Worm (Caenorhabditis elegans): ENCODE measurements around the gene ZC395.5.

DNA sequence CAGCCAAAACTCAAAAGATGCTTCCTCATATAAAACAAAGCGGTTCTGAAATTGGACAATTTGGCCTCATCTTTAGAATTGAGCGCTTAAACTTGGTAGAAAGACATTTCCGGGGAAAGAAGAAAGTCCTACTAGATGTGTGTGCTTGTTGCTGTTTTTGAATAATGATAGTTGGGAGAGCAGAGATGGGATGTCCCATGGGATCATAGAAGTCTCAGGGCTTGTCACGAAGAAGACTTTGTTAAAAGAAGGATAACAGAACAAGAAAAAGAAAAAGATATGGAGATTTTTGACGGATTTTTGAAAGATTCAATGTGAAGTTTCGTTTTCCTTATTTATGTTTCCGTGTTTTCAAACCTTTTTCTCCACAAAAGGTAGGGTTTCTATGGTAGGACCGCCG is 49.0 kb upstream of the ZC395.5 start, which contains the start of gene ZC155.2:
- TF ChIP-seq ceh-30 (tag; optimal IDR thresholded peaks at IDR 0.05) (no peak), F13H6.1 (tag; optimal IDR thresholded peaks at IDR 0.05) (no peak), sdc-2 (tag; optimal IDR thresholded peaks at IDR 0.05) (no peak), pros-1 (tag; optimal IDR thresholded peaks at IDR 0.05) (no peak), ama-1 (optimal IDR thresholded peaks at IDR 0.05) (no peak), ets-4 (tag; optimal IDR thresholded peaks at IDR 0.05) (no peak), pag-3 (tag; optimal IDR thresholded peaks at IDR 0.05; ENCODE audit: borderline replicate concordance) (no peak), ceh-34 (tag; optimal IDR thresholded peaks at IDR 0.05) (no peak)
